Fruit fly (Drosophila melanogaster) whole organism, prepupa: ENCODE results near the gene Snoo.

Experiments
- Blimp-1 ChIP-seq: fragments of 200-800 bp; sonication (Bioruptor generic); optimal IDR thresholded peaks from 3 replicates; lab custom pipeline; 2017; ENCODE audit warnings: missing biosample characterization, missing genetic modification characterization, mild to moderate bottlenecking, moderate library complexity, missing genetic modification reagents
- CG10669 ChIP-seq: fragments of 200-800 bp; sonication (Bioruptor generic); optimal IDR thresholded peaks from 3 replicates; lab custom pipeline; 2018; ENCODE audit warnings: missing biosample characterization, mild to moderate bottlenecking, missing genetic modification characterization, moderate library complexity
- CG11294 ChIP-seq: fragments of 200-800 bp; sonication (Bioruptor generic); IDR thresholded peaks from 2 replicates; pipeline ENCODE4 v1.3.6; 2022; ENCODE audit warnings: missing biosample characterization, missing genetic modification characterization
- CG11762 ChIP-seq: fragments of 200-800 bp; sonication (Bioruptor generic); optimal IDR thresholded peaks from 3 replicates; lab custom pipeline; 2016; ENCODE audit warnings: missing biosample characterization, missing genetic modification characterization; ENCODE audit not compliant: insufficient read depth
- CG1621 ChIP-seq: fragments of 200-800 bp; sonication (Bioruptor generic); optimal IDR thresholded peaks from 3 replicates; lab custom pipeline; 2018; ENCODE audit warnings: missing biosample characterization, mild to moderate bottlenecking, missing genetic modification characterization
- CG16779 ChIP-seq: fragments of 200-800 bp; sonication (Bioruptor generic); optimal IDR thresholded peaks from 3 replicates; lab custom pipeline; 2017; ENCODE audit warnings: missing biosample characterization, mild to moderate bottlenecking, missing genetic modification characterization
- CG3032 ChIP-seq: fragments of 200-800 bp; optimal IDR thresholded peaks from 2 replicates; lab custom pipeline; 2019; ENCODE audit warnings: missing biosample characterization, mild to moderate bottlenecking, missing genetic modification characterization, moderate library complexity
- CG31627 ChIP-seq: fragments of 200-800 bp; sonication (Bioruptor generic); optimal IDR thresholded peaks from 3 replicates; lab custom pipeline; 2016; ENCODE audit warnings: missing biosample characterization, missing genetic modification characterization
- CG32006 ChIP-seq: fragments of 200-800 bp; sonication (Bioruptor generic); optimal IDR thresholded peaks from 3 replicates; lab custom pipeline; 2017; ENCODE audit warnings: missing biosample characterization, mild to moderate bottlenecking, missing genetic modification characterization
- CG34406 ChIP-seq: fragments of 200-800 bp; sonication (Bioruptor generic); optimal IDR thresholded peaks from 3 replicates; lab custom pipeline; 2016; ENCODE audit warnings: missing biosample characterization, missing genetic modification characterization
- CG3919 ChIP-seq: fragments of 200-800 bp; sonication (Bioruptor generic); optimal IDR thresholded peaks from 3 replicates; lab custom pipeline; 2016; ENCODE audit warnings: missing biosample characterization, missing genetic modification characterization
- CG4318 ChIP-seq: fragments of 200-800 bp; sonication (Bioruptor generic); optimal IDR thresholded peaks from 3 replicates; lab custom pipeline; 2017; ENCODE audit warnings: missing biosample characterization, mild to moderate bottlenecking, missing genetic modification characterization
- CG6163 ChIP-seq: fragments of 200-800 bp; sonication (Bioruptor generic); IDR thresholded peaks from 3 replicates; pipeline ENCODE4 v1.3.6; 2022; ENCODE audit warnings: missing biosample characterization, missing genetic modification characterization
- CG6276 ChIP-seq: fragments of 200-800 bp; sonication (Bioruptor generic); optimal IDR thresholded peaks from 2 replicates; lab custom pipeline; 2017; ENCODE audit warnings: missing biosample characterization, mild to moderate bottlenecking, missing genetic modification characterization
- CG6792 ChIP-seq: fragments of 200-800 bp; sonication (Bioruptor generic); optimal IDR thresholded peaks from 3 replicates; lab custom pipeline; 2016; ENCODE audit warnings: missing biosample characterization, missing genetic modification characterization
- CG6808 ChIP-seq: fragments of 200-800 bp; sonication (Bioruptor generic); optimal IDR thresholded peaks from 3 replicates; lab custom pipeline; 2017; ENCODE audit warnings: missing biosample characterization, missing genetic modification characterization, mild to moderate bottlenecking, moderate library complexity, missing genetic modification reagents
- CG6854 ChIP-seq: fragments of 200-800 bp; sonication (Bioruptor generic); optimal IDR thresholded peaks from 2 replicates; lab custom pipeline; 2017; ENCODE audit warnings: missing biosample characterization, mild to moderate bottlenecking, missing genetic modification characterization
- CG7368 ChIP-seq: fragments of 200-800 bp; sonication (Bioruptor generic); optimal IDR thresholded peaks from 3 replicates; lab custom pipeline; 2016; ENCODE audit warnings: missing biosample characterization, missing genetic modification characterization
- CG8119 ChIP-seq: fragments of 200-800 bp; sonication (Bioruptor generic); IDR thresholded peaks from 3 replicates; pipeline ENCODE4 v1.3.6; 2022; ENCODE audit warnings: missing biosample characterization, missing genetic modification characterization
- CG8319 ChIP-seq: fragments of 200-800 bp; sonication (Bioruptor generic); optimal IDR thresholded peaks from 3 replicates; lab custom pipeline; 2016; ENCODE audit warnings: missing biosample characterization, missing genetic modification characterization
- CG9139 ChIP-seq: fragments of 200-800 bp; sonication (Bioruptor generic); optimal IDR thresholded peaks from 3 replicates; lab custom pipeline; 2017; ENCODE audit warnings: missing biosample characterization, mild to moderate bottlenecking, missing genetic modification characterization
- Eip75B ChIP-seq: fragments of 200-800 bp; sonication (Bioruptor generic); optimal IDR thresholded peaks from 3 replicates; lab custom pipeline; 2016; ENCODE audit warnings: missing biosample characterization, missing genetic modification characterization
- Eip78C ChIP-seq: fragments of 200-800 bp; sonication (Bioruptor generic); peaks from one replicate; lab custom pipeline; 2016; ENCODE audit warnings: missing biosample characterization, missing genetic modification characterization
- Hr4 ChIP-seq: fragments of 200-800 bp; sonication (Bioruptor generic); optimal IDR thresholded peaks from 3 replicates; lab custom pipeline; 2016; ENCODE audit warnings: missing biosample characterization, missing genetic modification characterization
- Lpt ChIP-seq: fragments of 200-800 bp; sonication (Bioruptor generic); optimal IDR thresholded peaks from 3 replicates; lab custom pipeline; 2016; ENCODE audit warnings: missing biosample characterization, missing genetic modification characterization
- Met ChIP-seq: fragments of 200-800 bp; sonication (Bioruptor generic); optimal IDR thresholded peaks from 3 replicates; lab custom pipeline; 2016; ENCODE audit warnings: missing biosample characterization, missing genetic modification characterization
- OdsH ChIP-seq: fragments of 200-800 bp; sonication (Bioruptor generic); optimal IDR thresholded peaks from 3 replicates; lab custom pipeline; 2016; ENCODE audit warnings: missing biosample characterization, missing genetic modification characterization
- Smox ChIP-seq: fragments of 200-800 bp; sonication (Bioruptor generic); optimal IDR thresholded peaks from 3 replicates; lab custom pipeline; 2016; ENCODE audit warnings: missing biosample characterization, missing genetic modification characterization
- Sox102F ChIP-seq: fragments of 200-800 bp; sonication (Bioruptor generic); optimal IDR thresholded peaks from 2 replicates; lab custom pipeline; 2016; ENCODE audit warnings: missing biosample characterization, mild to moderate bottlenecking, missing genetic modification characterization
- Sox14 ChIP-seq: fragments of 200-800 bp; sonication (Bioruptor generic); optimal IDR thresholded peaks from 3 replicates; lab custom pipeline; 2016; ENCODE audit warnings: missing biosample characterization, missing genetic modification characterization
- achi ChIP-seq: fragments of 200-800 bp; sonication (Bioruptor generic); optimal IDR thresholded peaks from 3 replicates; lab custom pipeline; 2016; ENCODE audit warnings: missing biosample characterization, missing genetic modification characterization
- acj6 ChIP-seq: fragments of 200-800 bp; sonication (Bioruptor generic); optimal IDR thresholded peaks from 3 replicates; lab custom pipeline; 2016; ENCODE audit warnings: missing biosample characterization, missing genetic modification characterization
- cyc ChIP-seq: fragments of 200-800 bp; sonication (Bioruptor generic); optimal IDR thresholded peaks from 3 replicates; lab custom pipeline; 2016; ENCODE audit warnings: missing biosample characterization, missing genetic modification characterization
- dac ChIP-seq: fragments of 200-800 bp; sonication (Bioruptor generic); optimal IDR thresholded peaks from 2 replicates; lab custom pipeline; 2017; ENCODE audit warnings: missing biosample characterization, mild to moderate bottlenecking, missing genetic modification characterization
- eg ChIP-seq: fragments of 200-800 bp; sonication (Bioruptor generic); IDR thresholded peaks from 3 replicates; pipeline ENCODE4 v1.3.6; 2022; ENCODE audit warnings: missing biosample characterization, missing genetic modification characterization
- fd59A ChIP-seq: fragments of 200-800 bp; sonication (Bioruptor generic); optimal IDR thresholded peaks from 2 replicates; lab custom pipeline; 2017; ENCODE audit warnings: missing biosample characterization, mild to moderate bottlenecking, missing genetic modification characterization, missing genetic modification reagents
- fkh ChIP-seq: fragments of 200-800 bp; sonication (Bioruptor generic); optimal IDR thresholded peaks from 3 replicates; lab custom pipeline; 2017; ENCODE audit warnings: missing biosample characterization, mild to moderate bottlenecking, missing genetic modification characterization, moderate library complexity
- net ChIP-seq: fragments of 200-800 bp; sonication (Bioruptor generic); optimal IDR thresholded peaks from 3 replicates; lab custom pipeline; 2016; ENCODE audit warnings: missing biosample characterization, missing genetic modification characterization
- pdm3 ChIP-seq: fragments of 200-800 bp; sonication (Bioruptor generic); optimal IDR thresholded peaks from 3 replicates; lab custom pipeline; 2016; ENCODE audit warnings: missing biosample characterization, missing genetic modification characterization
- salr ChIP-seq, 2 experiments: fragments of 200-800 bp; sonication (Bioruptor generic); optimal IDR thresholded peaks; 3 replicates each; lab custom pipeline; 2016 to 2018; ENCODE audit warnings: missing biosample characterization in 2 of 2, missing genetic modification characterization in 2 of 2, mild to moderate bottlenecking in 1 of 2
- spab ChIP-seq: fragments of 200-800 bp; sonication (Bioruptor generic); optimal IDR thresholded peaks from 2 replicates; lab custom pipeline; 2017; ENCODE audit warnings: missing biosample characterization, mild to moderate bottlenecking, missing genetic modification characterization, missing genetic modification reagents
- ss ChIP-seq, 2 experiments: fragments of 200-800 bp; sonication (Bioruptor generic); optimal IDR thresholded peaks; 2 replicates in 1 of 2; 3 replicates in 1 of 2; lab custom pipeline; 2017 to 2018; ENCODE audit warnings: mild to moderate bottlenecking in 2 of 2, missing biosample characterization in 2 of 2, missing genetic modification characterization in 2 of 2, moderate library complexity in 1 of 2
- svp ChIP-seq: fragments of 200-800 bp; sonication (Bioruptor generic); peaks from one replicate; lab custom pipeline; 2016; ENCODE audit warnings: missing biosample characterization, missing genetic modification characterization
- topi ChIP-seq: fragments of 200-800 bp; sonication (Bioruptor generic); optimal IDR thresholded peaks from 3 replicates; lab custom pipeline; 2016; ENCODE audit warnings: missing biosample characterization, missing genetic modification characterization
- vri ChIP-seq: fragments of 200-800 bp; sonication (Bioruptor generic); optimal IDR thresholded peaks from 3 replicates; lab custom pipeline; 2016; ENCODE audit warnings: missing biosample characterization, mild to moderate bottlenecking, missing genetic modification characterization

Gene Snoo

DNA sequence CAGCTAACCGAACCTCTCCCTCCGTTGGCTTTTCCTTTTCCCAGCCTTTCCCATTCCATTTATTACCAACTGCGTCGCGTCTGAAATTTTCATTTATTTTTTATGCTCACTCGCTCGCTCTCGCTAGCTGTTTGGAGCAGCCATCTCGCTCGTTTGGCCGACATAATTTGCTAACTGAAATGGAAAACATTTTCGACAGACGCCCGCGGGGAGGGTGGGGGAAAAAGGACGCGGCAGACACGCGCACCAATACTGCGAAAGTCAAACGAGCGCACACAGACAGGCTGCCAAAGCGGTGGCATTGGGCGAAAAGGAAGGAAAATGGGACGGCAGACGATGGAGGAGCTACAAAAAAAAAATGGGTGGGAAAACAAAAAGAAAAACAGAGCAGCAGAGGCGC is 47.6 kb downstream of the Snoo start:
- TF ChIP-seq ss (GFP tag; optimal IDR thresholded peaks at IDR 0.05; lab: Kevin White, UChicago) (peak in 1 of 2 experiments; percentile 11), Eip78C (GFP tag; lab: Kevin White, UChicago) (no peak), dac (GFP tag; lab: Kevin White, UChicago) (no peak)

dm6 chr2L:7933186-7933585 is 50.8 kb downstream of the Snoo start:
- TF ChIP-seq CG6163 (GFP tag; lab: Robert Waterston, UW) (peak; percentile 8; the same call in 1 of the 3 replicates), pdm3 (GFP tag; lab: Kevin White, UChicago) (no peak), Eip78C (GFP tag; lab: Kevin White, UChicago) (no peak)

dm6 chr2L:7932091-7932769 is 51.8 kb downstream of the Snoo start:
- TF ChIP-seq CG34406 (GFP tag; lab: Kevin White, UChicago) (no peak), CG6808 (no peak), CG32006 (GFP tag; lab: Kevin White, UChicago) (peak; percentile 52), Smox (GFP tag; lab: Kevin White, UChicago) (peak; percentile 44), spab (GFP tag; lab: Kevin White, UChicago) (peak; percentile 5), ss (GFP tag; optimal IDR thresholded peaks at IDR 0.05; lab: Kevin White, UChicago) (peak; percentile 19 to 57), CG9139 (GFP tag; lab: Kevin White, UChicago) (peak; percentile 26), Sox14 (no peak), Eip78C (GFP tag; lab: Kevin White, UChicago) (peak; percentile 90), CG6163 (GFP tag; lab: Robert Waterston, UW) (no peak), CG1621 (tag; lab: Kevin White, UChicago) (no peak), CG3919 (peak; percentile 41), dac (GFP tag; lab: Kevin White, UChicago) (no peak), CG31627 (GFP tag; lab: Kevin White, UChicago) (peak; percentile 16), fkh (GFP tag; lab: Kevin White, UChicago) (no peak), Lpt (GFP tag; lab: Kevin White, UChicago) (no peak), CG8119 (GFP tag; lab: Robert Waterston, UW) (no peak), CG7368 (GFP tag; lab: Kevin White, UChicago) (no peak), salr (GFP tag; optimal IDR thresholded peaks at IDR 0.05; lab: Kevin White, UChicago) (peak in 1 of 2 experiments; percentile 7), topi (GFP tag; lab: Kevin White, UChicago) (peak; percentile 37), CG3032 (tag; lab: Kevin White, UChicago) (peak; percentile 49), net (GFP tag; lab: Kevin White, UChicago) (peak; percentile 10), CG6854 (GFP tag; lab: Kevin White, UChicago) (no peak), Blimp-1 (GFP tag; lab: Kevin White, UChicago) (no peak), CG10669 (peak; percentile 36), CG4318 (no peak), acj6 (GFP tag; lab: Kevin White, UChicago) (peak; percentile 23), pdm3 (GFP tag; lab: Kevin White, UChicago) (no peak), Eip75B (GFP tag; lab: Kevin White, UChicago) (no peak), CG11762 (GFP tag; lab: Kevin White, UChicago) (peak; percentile 10), CG6276 (no peak), svp (GFP tag; lab: Kevin White, UChicago) (peak; percentile 66), CG11294 (GFP tag; lab: Robert Waterston, UW) (0 out of 2 replicates have a peak, but pooled peaks have one; percentile 11), OdsH (GFP tag; lab: Kevin White, UChicago) (peak; percentile 16), Sox102F (GFP tag; lab: Kevin White, UChicago) (peak; percentile 28), Hr4 (GFP tag; lab: Kevin White, UChicago) (peak; percentile 28), vri (GFP tag; lab: Kevin White, UChicago) (no peak), CG8319 (GFP tag; lab: Kevin White, UChicago) (no peak), CG6792 (GFP tag; lab: Kevin White, UChicago) (peak; percentile 29), fd59A (GFP tag; lab: Kevin White, UChicago) (peak; percentile 16), Met (GFP tag; lab: Kevin White, UChicago) (peak; percentile 62), CG16779 (no peak), cyc (peak; percentile 18), eg (peak; percentile 44; the same call in 1 of the 3 replicates), achi (GFP tag; lab: Kevin White, UChicago) (peak; percentile 27)
